Worm (Caenorhabditis elegans) whole organism, L1 larva: ENCODE measurements around the gene R12B2.6.

Experiments used
- C34B4.2 ChIP-seq: sonication (generic microtip); optimal IDR thresholded peaks from 2 replicates; lab custom pipeline; 2017; ENCODE audit warnings: mild to moderate bottlenecking, missing genetic modification characterization, missing compliant biosample characterization
- Y116A8C.19 ChIP-seq: sonication (generic microtip); optimal IDR thresholded peaks from 2 replicates; lab custom pipeline; 2016; ENCODE audit warnings: missing compliant biosample characterization, missing genetic modification characterization, borderline replicate concordance
- alr-1 ChIP-seq: fragments of 200-800 bp; sonication (Bioruptor generic); optimal IDR thresholded peaks from 2 replicates; lab custom pipeline; 2018; ENCODE audit warnings: borderline replicate concordance, mild to moderate bottlenecking, missing genetic modification characterization, missing compliant biosample characterization
- aly-2 ChIP-seq: fragments of 150-350 bp; optimal IDR thresholded peaks from 2 replicates; lab custom pipeline; 2014; ENCODE audit warnings: missing biosample characterization, missing genetic modification characterization
- blmp-1 ChIP-seq: fragments of 150-350 bp; optimal IDR thresholded peaks from 2 replicates; lab custom pipeline; 2014; ENCODE audit warnings: missing biosample characterization, missing genetic modification characterization
- ceh-63 ChIP-seq: fragments of 200-800 bp; sonication (Bioruptor generic); optimal IDR thresholded peaks from 2 replicates; lab custom pipeline; 2018; ENCODE audit warnings: mild to moderate bottlenecking, missing genetic modification characterization, missing compliant biosample characterization
- ceh-8 ChIP-seq: fragments of 200-800 bp; sonication (Bioruptor generic); optimal IDR thresholded peaks from 2 replicates; lab custom pipeline; 2018; ENCODE audit warnings: mild to moderate bottlenecking, missing genetic modification characterization, moderate library complexity, missing compliant biosample characterization
- ceh-82 ChIP-seq, 3 experiments: fragments of 150-350 bp in 1 of 3; sonication (generic microtip) in 2 of 3; optimal IDR thresholded peaks; 2 replicates each; lab custom pipeline; 2014 to 2017; ENCODE audit warnings: missing biosample characterization in 3 of 3, missing genetic modification characterization in 3 of 3
- ceh-88 ChIP-seq: fragments of 200-800 bp; sonication (Bioruptor generic); IDR thresholded peaks from 2 replicates; pipeline ENCODE4 v1.3.6; 2022; ENCODE audit warnings: missing genetic modification characterization, missing compliant biosample characterization
- ces-1 ChIP-seq: fragments of 150-350 bp; optimal IDR thresholded peaks from 2 replicates; lab custom pipeline; 2014; ENCODE audit warnings: missing biosample characterization, missing genetic modification reagents, missing genetic modification characterization
- dpl-1 ChIP-seq, 3 experiments: fragments of 150-350 bp in 2 of 3; sonication (generic microtip) in 1 of 3; optimal IDR thresholded peaks; 2 replicates each; lab custom pipeline; 2014 to 2017; ENCODE audit warnings: missing biosample characterization in 3 of 3, missing genetic modification characterization in 3 of 3, missing genetic modification reagents in 3 of 3
- efl-1 ChIP-seq, 4 experiments: fragments of 150-350 bp; optimal IDR thresholded peaks in 3 of 4; peaks in 1 of 4; 1 replicate in 1 of 4; 2 replicates in 3 of 4; lab custom pipeline; 2014; ENCODE audit warnings: missing biosample characterization in 2 of 4, missing genetic modification characterization in 2 of 4, missing genetic modification reagents in 2 of 4
- egl-27 ChIP-seq, 2 experiments: fragments of 150-350 bp in 1 of 2; sonication (generic microtip); optimal IDR thresholded peaks; 3 replicates each; lab custom pipeline; 2017 to 2018; ENCODE audit warnings: missing biosample characterization in 2 of 2, missing genetic modification characterization in 2 of 2, missing genetic modification reagents in 2 of 2
- elt-2 ChIP-seq: sonication (generic microtip); optimal IDR thresholded peaks from 2 replicates; lab custom pipeline; 2016; ENCODE audit warnings: missing genetic modification characterization, mild to moderate bottlenecking, inconsistent platforms, missing compliant biosample characterization, missing genetic modification reagents
- elt-3 ChIP-seq, 6 experiments: fragments of 150-350 bp in 1 of 6; sonication (generic microtip); optimal IDR thresholded peaks; 2 replicates each; lab custom pipeline; 2017 to 2018; ENCODE audit warnings: missing biosample characterization in 6 of 6, missing genetic modification characterization in 6 of 6, inconsistent platforms in 1 of 6
- ets-5 ChIP-seq: fragments of 200-800 bp; sonication (Bioruptor generic); IDR thresholded peaks from 2 replicates; pipeline ENCODE4 v1.3.6; 2022; ENCODE audit warnings: missing genetic modification characterization, missing compliant biosample characterization
- fkh-10 ChIP-seq: sonication (generic microtip); optimal IDR thresholded peaks from 2 replicates; lab custom pipeline; 2017; ENCODE audit warnings: missing biosample characterization, missing genetic modification reagents, missing genetic modification characterization
- fkh-8 ChIP-seq: sonication (generic microtip); optimal IDR thresholded peaks from 2 replicates; lab custom pipeline; 2016; ENCODE audit warnings: mild to moderate bottlenecking, missing genetic modification characterization, missing compliant biosample characterization
- grh-1 ChIP-seq: fragments of 200-800 bp; sonication (Bioruptor generic); IDR thresholded peaks from 2 replicates; pipeline ENCODE4 v1.3.6; 2022; ENCODE audit warnings: missing genetic modification reagents, missing genetic modification characterization, missing compliant biosample characterization
- hlh-17 ChIP-seq: fragments of 200-800 bp; sonication (Bioruptor generic); optimal IDR thresholded peaks from 2 replicates; lab custom pipeline; 2018; ENCODE audit warnings: missing genetic modification characterization, mild to moderate bottlenecking, missing compliant biosample characterization, moderate library complexity, borderline replicate concordance
- hpl-2 ChIP-seq: fragments of 150-350 bp; optimal IDR thresholded peaks from 2 replicates; lab custom pipeline; 2014; ENCODE audit warnings: missing biosample characterization, missing genetic modification reagents, missing genetic modification characterization
- irx-1 ChIP-seq: sonication (generic microtip); optimal IDR thresholded peaks from 2 replicates; lab custom pipeline; 2016; ENCODE audit warnings: missing genetic modification characterization, missing compliant biosample characterization
- lin-13 ChIP-seq: fragments of 150-350 bp; optimal IDR thresholded peaks from 2 replicates; lab custom pipeline; 2014; ENCODE audit warnings: missing biosample characterization, missing genetic modification reagents, missing genetic modification characterization
- lin-14 ChIP-seq: fragments of 200-800 bp; sonication (Bioruptor generic); optimal IDR thresholded peaks from 2 replicates; lab custom pipeline; 2018; ENCODE audit warnings: mild to moderate bottlenecking, missing genetic modification characterization, moderate library complexity, missing compliant biosample characterization
- lin-35 ChIP-seq, 2 experiments: fragments of 150-350 bp; optimal IDR thresholded peaks; 2 replicates each; lab custom pipeline; 2014; ENCODE audit warnings: missing biosample characterization in 2 of 2, missing genetic modification characterization in 2 of 2, missing genetic modification reagents in 2 of 2
- lir-3 ChIP-seq: sonication (generic microtip); optimal IDR thresholded peaks from 2 replicates; lab custom pipeline; 2016; ENCODE audit warnings: mild to moderate bottlenecking, missing genetic modification characterization, moderate library complexity, missing compliant biosample characterization; ENCODE audit not compliant: poor library complexity
- lsy-2 ChIP-seq, 2 experiments: fragments of 150-350 bp; optimal IDR thresholded peaks; 2 replicates each; lab custom pipeline; 2014; ENCODE audit warnings: missing biosample characterization in 2 of 2, missing genetic modification characterization in 2 of 2
- mab-9 ChIP-seq: fragments of 200-800 bp; sonication (Bioruptor generic); IDR thresholded peaks from 2 replicates; pipeline ENCODE4 v1.3.6; 2022; ENCODE audit warnings: missing genetic modification reagents, missing genetic modification characterization, missing compliant biosample characterization
- mef-2 ChIP-seq: fragments of 150-350 bp; optimal IDR thresholded peaks from 2 replicates; lab custom pipeline; 2014; ENCODE audit warnings: missing biosample characterization, missing genetic modification characterization
- mep-1 ChIP-seq: fragments of 150-350 bp; optimal IDR thresholded peaks from 2 replicates; lab custom pipeline; 2014; ENCODE audit warnings: missing biosample characterization, missing genetic modification characterization
- nhr-11 ChIP-seq: fragments of 150-350 bp; optimal IDR thresholded peaks from 2 replicates; lab custom pipeline; 2014; ENCODE audit warnings: missing biosample characterization, missing genetic modification characterization
- nhr-12 ChIP-seq: sonication (generic microtip); optimal IDR thresholded peaks from 2 replicates; lab custom pipeline; 2017; ENCODE audit warnings: missing biosample characterization, missing genetic modification characterization
- nhr-20 ChIP-seq: sonication (generic microtip); optimal IDR thresholded peaks from 2 replicates; lab custom pipeline; 2016; ENCODE audit warnings: mild to moderate bottlenecking, missing genetic modification characterization, missing compliant biosample characterization
- nhr-71 ChIP-seq: sonication (generic microtip); optimal IDR thresholded peaks from 2 replicates; lab custom pipeline; 2016; ENCODE audit warnings: mild to moderate bottlenecking, missing genetic modification characterization, moderate library complexity, missing compliant biosample characterization
- nhr-76 ChIP-seq: sonication (generic microtip); optimal IDR thresholded peaks from 2 replicates; lab custom pipeline; 2017; ENCODE audit warnings: missing biosample characterization, missing genetic modification characterization
- nhr-85 ChIP-seq: sonication (generic microtip); peaks from one replicate; lab custom pipeline; 2016; ENCODE audit warnings: missing genetic modification characterization, inconsistent platforms, missing compliant biosample characterization
- pqm-1 ChIP-seq: sonication (generic microtip); optimal IDR thresholded peaks from 3 replicates; lab custom pipeline; 2017; ENCODE audit warnings: missing biosample characterization, missing genetic modification characterization
- rnt-1 ChIP-seq: sonication (generic microtip); optimal IDR thresholded peaks from 2 replicates; lab custom pipeline; 2016; ENCODE audit warnings: mild to moderate bottlenecking, missing genetic modification characterization, moderate library complexity, missing compliant biosample characterization
- skn-1 ChIP-seq: fragments of 150-350 bp; optimal IDR thresholded peaks from 2 replicates; lab custom pipeline; 2014; ENCODE audit warnings: missing biosample characterization, missing genetic modification characterization
- snu-23 ChIP-seq: sonication (generic microtip); optimal IDR thresholded peaks from 2 replicates; lab custom pipeline; 2016; ENCODE audit warnings: missing genetic modification characterization, missing compliant biosample characterization
- sptf-1 ChIP-seq: fragments of 150-350 bp; optimal IDR thresholded peaks from 2 replicates; lab custom pipeline; 2014; ENCODE audit warnings: missing biosample characterization, missing genetic modification characterization
- unc-130 ChIP-seq: fragments of 150-350 bp; optimal IDR thresholded peaks from 2 replicates; lab custom pipeline; 2017; ENCODE audit warnings: missing biosample characterization, missing genetic modification characterization, inconsistent platforms
- unc-86 ChIP-seq: sonication (generic microtip); optimal IDR thresholded peaks from 2 replicates; lab custom pipeline; 2016; ENCODE audit warnings: missing genetic modification characterization, missing compliant biosample characterization
- unc-98 ChIP-seq: fragments of 200-800 bp; sonication (Bioruptor generic); IDR thresholded peaks from 2 replicates; pipeline ENCODE4 v1.3.6; 2022; ENCODE audit warnings: missing genetic modification characterization, missing compliant biosample characterization
- ztf-4 ChIP-seq: fragments of 150-350 bp; optimal IDR thresholded peaks from 2 replicates; lab custom pipeline; 2014; ENCODE audit warnings: missing biosample characterization, missing genetic modification characterization

The R12B2.6 gene

DNA sequence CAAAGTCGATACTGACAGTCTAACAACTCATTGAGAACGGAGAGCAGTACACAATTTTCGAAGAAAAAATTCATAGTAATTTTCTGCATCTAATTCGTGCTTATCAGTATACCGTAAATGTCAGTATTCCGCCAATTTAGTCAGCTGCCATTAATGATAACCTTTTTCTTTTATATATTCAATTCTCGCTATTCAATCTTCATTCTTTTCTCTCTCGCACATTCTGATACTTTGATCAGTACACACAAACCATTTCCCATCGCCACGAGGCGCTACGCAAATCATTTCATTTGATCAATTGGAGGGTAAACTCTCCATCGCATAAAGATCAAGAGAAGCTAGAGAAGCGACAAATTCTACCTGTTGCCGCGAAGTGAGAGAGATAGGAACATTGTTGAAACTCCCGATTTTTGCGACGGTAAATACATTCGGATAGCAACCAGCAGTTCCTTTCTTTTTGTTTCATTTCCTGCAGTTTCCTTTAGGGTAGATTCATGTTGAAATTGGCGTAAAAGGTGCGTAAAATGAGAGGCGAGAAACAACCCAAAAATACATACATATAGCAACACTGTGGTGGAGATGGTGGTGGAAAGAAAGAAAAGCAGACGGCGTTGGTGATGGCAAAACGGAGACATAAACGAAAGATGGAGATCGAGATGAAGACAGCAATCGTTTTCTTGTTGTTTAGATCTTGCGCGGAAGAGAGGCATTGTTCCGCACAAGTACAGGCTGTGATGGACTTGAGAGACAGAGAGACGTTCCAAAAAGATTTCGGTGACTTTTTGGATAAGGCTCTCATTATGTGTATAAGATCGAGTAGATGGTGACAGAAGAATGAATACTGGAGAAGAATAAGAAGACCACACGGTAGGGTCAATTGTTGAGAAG, 4.5 kb upstream of the R12B2.6 start (continued):
- peak; percentile 51 for TF ChIP-seq unc-130
- TF ChIP-seq hpl-2 (GFP tag; lab: Kevin White, UChicago): no peak
- TF ChIP-seq ceh-88: no peak
- TF ChIP-seq elt-3 (tag; optimal IDR thresholded peaks at IDR 0.05; lab: Kevin White, UChicago): peak in 5 of 6 experiments; percentile 14 to 76 (median 54)
- peak in 1 of 2 experiments; percentile 1 for TF ChIP-seq efl-1 (optimal IDR thresholded peaks at IDR 0.05; lab: Kevin White, UChicago)
- TF ChIP-seq efl-1 (GFP tag; optimal IDR thresholded peaks at IDR 0.05 in 1 of 2; lab: Kevin White, UChicago): no peak
- no peak for TF ChIP-seq hlh-17 (GFP tag; lab: Kevin White, UChicago)
- TF ChIP-seq nhr-12: no peak
- TF ChIP-seq blmp-1: peak; percentile 83
- TF ChIP-seq pqm-1 (tag; lab: Kevin White, UChicago): no peak
- TF ChIP-seq, all 84 proteins: peak for 23

DNA sequence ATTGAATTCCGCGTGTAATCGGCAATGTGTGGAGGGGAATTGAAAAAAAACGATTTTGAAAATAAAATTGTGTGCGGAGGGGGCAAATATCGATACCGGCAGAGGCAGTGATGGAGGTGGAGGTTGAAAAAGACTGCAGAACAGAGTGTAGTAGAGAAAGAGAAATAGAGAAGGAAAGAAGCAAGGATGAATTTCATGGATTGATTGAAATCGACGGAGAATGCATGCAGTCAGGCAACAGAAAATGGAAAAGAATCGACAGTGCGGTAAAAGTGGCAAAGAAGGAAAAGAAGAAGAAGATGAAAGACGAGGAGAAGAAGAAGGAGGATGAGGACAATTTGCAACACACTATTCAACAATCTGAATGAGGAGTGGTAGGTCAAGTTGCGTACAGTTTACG, 2.9 kb upstream of the R12B2.6 start, which contains the start of gene W04D12.1:
Gene W04D12.1 (plus strand): TSS at position 111 of the 400 bp plus-strand sequence.
- TF ChIP-seq lin-13 (GFP tag; lab: Kevin White, UChicago) (no peak), elt-2 (no peak), mep-1 (tag; lab: Kevin White, UChicago) (peak; percentile 56), lsy-2 (tag; optimal IDR thresholded peaks at IDR 0.05; lab: Kevin White, UChicago) (peak in 1 of 2 experiments; percentile 24), skn-1 (tag; lab: Kevin White, UChicago) (peak; percentile 29), blmp-1 (peak; percentile 94), nhr-71 (tag; lab: Kevin White, UChicago) (peak; percentile 12), nhr-20 (tag; lab: Kevin White, UChicago) (peak; percentile 33), lin-14 (GFP tag; lab: Kevin White, UChicago) (peak; percentile 21), nhr-76 (tag; lab: Kevin White, UChicago) (no peak), ceh-8 (GFP tag; lab: Kevin White, UChicago) (no peak), rnt-1 (tag; lab: Kevin White, UChicago) (peak; percentile 15), egl-27 (tag; optimal IDR thresholded peaks at IDR 0.05; lab: Kevin White, UChicago) (no peak), efl-1 (optimal IDR thresholded peaks at IDR 0.05; lab: Kevin White, UChicago) (peak in 1 of 2 experiments; percentile 11), efl-1 (GFP tag; optimal IDR thresholded peaks at IDR 0.05 in 1 of 2; lab: Kevin White, UChicago) (no peak), unc-86 (tag; lab: Kevin White, UChicago) (no peak), snu-23 (GFP tag; lab: Kevin White, UChicago) (peak; percentile 20), nhr-85 (tag; lab: Kevin White, UChicago) (peak; percentile 72), unc-130 (peak; percentile 6), lin-35 (GFP tag; optimal IDR thresholded peaks at IDR 0.05; lab: Kevin White, UChicago) (peak in 1 of 2 experiments; percentile 35)
- TF ChIP-seq, all 84 proteins: peak for 13

DNA sequence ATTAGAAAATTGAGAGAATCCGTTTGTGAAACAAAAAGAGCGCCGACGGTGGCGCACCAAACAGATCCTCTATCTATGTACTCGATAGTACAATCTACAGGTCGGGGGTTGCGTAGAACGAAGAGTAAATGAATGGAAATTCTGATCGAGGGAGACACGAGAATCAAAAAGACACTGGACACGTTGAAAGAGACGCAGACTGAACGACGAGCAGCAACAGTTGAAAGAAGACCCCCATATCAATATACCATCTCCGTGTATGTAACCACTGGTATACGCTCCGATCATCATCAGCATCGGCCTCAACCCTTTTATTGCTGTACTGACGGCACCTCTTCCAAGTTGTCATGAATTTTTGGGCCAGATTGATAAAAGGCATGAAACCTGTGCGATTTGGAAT, 2.3 kb upstream of the R12B2.6 start:
- TF ChIP-seq ceh-82 (tag; optimal IDR thresholded peaks at IDR 0.05; lab: Kevin White, UChicago) (peak in 1 of 3 experiments; percentile 8), efl-1 (optimal IDR thresholded peaks at IDR 0.05; lab: Kevin White, UChicago) (no peak), efl-1 (GFP tag; optimal IDR thresholded peaks at IDR 0.05 in 1 of 2; lab: Kevin White, UChicago) (peak in 1 of 2 experiments; percentile 89), elt-3 (tag; optimal IDR thresholded peaks at IDR 0.05; lab: Kevin White, UChicago) (no peak), aly-2 (tag; lab: Kevin White, UChicago) (no peak), fkh-10 (GFP tag; lab: Kevin White, UChicago) (no peak), hlh-17 (GFP tag; lab: Kevin White, UChicago) (no peak), grh-1 (GFP tag; lab: Robert Waterston, UW) (no peak), sptf-1 (no peak), C34B4.2 (tag; lab: Kevin White, UChicago) (no peak), nhr-11 (tag; lab: Kevin White, UChicago) (no peak), ceh-63 (no peak), mab-9 (GFP tag; lab: Robert Waterston, UW) (no peak), lir-3 (tag; lab: Kevin White, UChicago) (no peak), ces-1 (GFP tag; lab: Kevin White, UChicago) (no peak), ztf-4 (tag; lab: Kevin White, UChicago) (no peak), dpl-1 (GFP tag; optimal IDR thresholded peaks at IDR 0.05; lab: Kevin White, UChicago) (no peak), mef-2 (no peak), fkh-8 (tag; lab: Kevin White, UChicago) (no peak), Y116A8C.19 (tag; lab: Kevin White, UChicago) (no peak), nhr-20 (tag; lab: Kevin White, UChicago) (peak; percentile 16), unc-98 (GFP tag; lab: Robert Waterston, UW) (no peak), irx-1 (tag; lab: Kevin White, UChicago) (no peak), ets-5 (no peak), alr-1 (no peak), blmp-1 (no peak)
